Worm (Caenorhabditis elegans) whole organism, L4/young adult: ENCODE measurements around the gene F26F2.7.

Source experiments
- W03F9.2 ChIP-seq: fragments of 150-350 bp; optimal IDR thresholded peaks from 2 replicates; lab custom pipeline; 2014; ENCODE audit warnings: missing biosample characterization, missing genetic modification characterization
- dao-5 ChIP-seq: sonication (generic microtip); optimal IDR thresholded peaks from 2 replicates; lab custom pipeline; 2016; ENCODE audit warnings: missing genotype, missing genetic modification characterization, moderate library complexity, missing compliant biosample characterization
- him-1 ChIP-seq: sonication (generic microtip); optimal IDR thresholded peaks from 2 replicates; lab custom pipeline; 2016; ENCODE audit warnings: missing genotype, missing genetic modification reagents, missing genetic modification characterization, missing compliant biosample characterization

DNA sequence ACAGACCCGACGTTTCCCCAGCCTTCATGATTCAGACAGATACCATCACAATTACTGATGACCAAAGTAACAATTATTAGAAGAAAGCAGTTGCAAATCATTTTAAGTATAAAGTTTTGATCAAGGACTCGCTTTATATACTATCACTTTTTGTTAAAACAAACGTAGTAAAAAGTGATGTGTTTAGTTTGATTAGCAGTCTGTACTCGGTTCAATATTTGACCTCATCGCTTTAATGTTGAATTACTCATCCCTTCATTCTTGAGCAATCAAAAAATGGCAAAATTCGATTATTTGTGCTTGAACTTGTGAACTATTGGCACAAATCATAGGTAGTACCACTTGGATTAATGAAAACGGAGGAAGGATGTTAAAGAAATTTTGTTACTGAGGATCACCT lies 22.5 kb upstream of the F26F2.7 start, which contains the start of gene abf-4:
- TF ChIP-seq dao-5 (tag; lab: Kevin White, UChicago), result no peak
- no peak for TF ChIP-seq him-1 (tag; lab: Kevin White, UChicago)
- no peak for TF ChIP-seq W03F9.2 (tag; lab: Kevin White, UChicago)
